Worm (Caenorhabditis elegans): ENCODE results near the gene T06C12.9.

Gene T06C12.9

ce11 chrV:15887708-15888295 is 1.9 kb upstream of the T06C12.9 start (continued):
- TF ChIP-seq lim-7 (GFP tag; IDR thresholded peaks at IDR 0.05) (no peak), ztf-11 (tag; optimal IDR thresholded peaks at IDR 0.05) (no peak), F44E2.7 (GFP tag; IDR thresholded peaks at IDR 0.05) (no peak), F10B5.3 (tag; optimal IDR thresholded peaks at IDR 0.05) (no peak), ceh-28 (tag; optimal IDR thresholded peaks at IDR 0.05) (no peak), mxl-3 (GFP tag; optimal IDR thresholded peaks at IDR 0.05) (peak; percentile 48), nhr-28 (tag; optimal IDR thresholded peaks at IDR 0.05) (peak; percentile 82), dve-1 (tag; optimal IDR thresholded peaks at IDR 0.05; ENCODE audit: insufficient read depth) (peak; percentile 48), jun-1 (tag; optimal IDR thresholded peaks at IDR 0.05) (no peak), ceh-32 (tag; optimal IDR thresholded peaks at IDR 0.05; ENCODE audit: poor library complexity) (no peak), mep-1 (tag; optimal IDR thresholded peaks at IDR 0.05) (no peak), hmg-1.1 (GFP tag; IDR thresholded peaks at IDR 0.05) (no peak), Y105C5A.15 (GFP tag; IDR thresholded peaks at IDR 0.05) (no peak)

- TF ChIP-seq unc-62 (GFP tag; optimal IDR thresholded peaks at IDR 0.05 in 1 of 2) (peak in 1 of 2 experiments; percentile 57), unc-62 (tag; optimal IDR thresholded peaks at IDR 0.05) (no peak), Y105C5A.15 (GFP tag; IDR thresholded peaks at IDR 0.05) (no peak), lin-29 (GFP tag; IDR thresholded peaks at IDR 0.05) (no peak)
These were observed 1.2 kb downstream of the T06C12.9 start, which contains the start of gene oac-42 for ce11 chrV:15884698-15885097. oac-42 (minus strand) TSS chrV:15884798.

- TF ChIP-seq nhr-41 (GFP tag; IDR thresholded peaks at IDR 0.05) (no peak), D1046.2 (GFP tag; IDR thresholded peaks at IDR 0.05) (no peak), jun-1 (tag; optimal IDR thresholded peaks at IDR 0.05) (peak; percentile 7), madf-5 (GFP tag; IDR thresholded peaks at IDR 0.05) (no peak), duxl-1 (tag; optimal IDR thresholded peaks at IDR 0.05; ENCODE audit: poor library complexity) (no peak), daf-8 (GFP tag; IDR thresholded peaks at IDR 0.05) (no peak), cey-2 (tag; optimal IDR thresholded peaks at IDR 0.05; ENCODE audit: borderline replicate concordance, insufficient read depth) (peak; percentile 82), php-3 (GFP tag; IDR thresholded peaks at IDR 0.05) (no peak), fos-1 (tag; optimal IDR thresholded peaks at IDR 0.05) (no peak), egl-43 (GFP tag; IDR thresholded peaks at IDR 0.05) (no peak), F10B5.3 (tag; optimal IDR thresholded peaks at IDR 0.05) (no peak), nhr-6 (tag; optimal IDR thresholded peaks at IDR 0.05) (peak; percentile 28), snpc-4 (tag; optimal IDR thresholded peaks at IDR 0.05) (no peak), madf-9 (GFP tag; conservative IDR thresholded peaks at IDR 0.05) (no peak), nhr-11 (tag; optimal IDR thresholded peaks at IDR 0.05) (peak; percentile 26), gei-8 (GFP tag; optimal IDR thresholded peaks at IDR 0.05) (no peak), ceh-82 (tag; optimal IDR thresholded peaks at IDR 0.05) (no peak), egl-27 (tag; optimal IDR thresholded peaks at IDR 0.05) (no peak), ceh-28 (tag; optimal IDR thresholded peaks at IDR 0.05) (no peak), lsy-2 (tag; optimal IDR thresholded peaks at IDR 0.05) (peak; percentile 51 to 60), dmd-8 (GFP tag; IDR thresholded peaks at IDR 0.05) (no peak), F37D6.2 (tag; optimal IDR thresholded peaks at IDR 0.05) (no peak), ceh-32 (tag; optimal IDR thresholded peaks at IDR 0.05; ENCODE audit: poor library complexity) (no peak), ceh-44 (GFP tag; IDR thresholded peaks at IDR 0.05) (no peak), hif-1 (tag; optimal IDR thresholded peaks at IDR 0.05) (peak in 1 of 2 experiments; percentile 37), daf-16 (GFP tag; optimal IDR thresholded peaks at IDR 0.05) (no peak), daf-16 (tag; optimal IDR thresholded peaks at IDR 0.05) (peak; percentile 61), ztf-7 (tag; optimal IDR thresholded peaks at IDR 0.05) (peak; percentile 95), nhr-111 (GFP tag; optimal IDR thresholded peaks at IDR 0.05) (no peak), lim-7 (GFP tag; IDR thresholded peaks at IDR 0.05) (no peak), Y48G9A.11 (GFP tag; IDR thresholded peaks at IDR 0.05) (no peak), mep-1 (tag; optimal IDR thresholded peaks at IDR 0.05) (peak; percentile 50), nhr-77 (tag; optimal IDR thresholded peaks at IDR 0.05) (peak; percentile 75), snpc-1.2 (GFP tag; IDR thresholded peaks at IDR 0.05) (no peak), daf-12 (tag; optimal IDR thresholded peaks at IDR 0.05) (no peak), mdl-1 (tag; optimal IDR thresholded peaks at IDR 0.05) (peak in 1 of 2 experiments; percentile 47), dpl-1 (GFP tag; optimal IDR thresholded peaks at IDR 0.05) (no peak)
These were observed 5.2 kb downstream of the T06C12.9 start for ce11 chrV:15880705-15881104.

Measured in whole organism, L4 larva.